Worm (Caenorhabditis elegans): ENCODE results near the gene fbxb-45.
A peak's percentile ranks its signal among the peaks of the same experiment; 100 is the strongest.
"Not testable (repeated sequence)": the region's sequence is repeated elsewhere in the genome, so short reads cannot be mapped to it uniquely, and the experiment has no call there.

Gene fbxb-45

ce11 chrII:1072106-1072505 lies 28.3 kb upstream of the fbxb-45 start, which contains the start of gene K02E7.4:
TSS of gene K02E7.4 (plus strand) at chrII:1072406.
- no peak for TF ChIP-seq daf-12 (tag; optimal IDR thresholded peaks at IDR 0.05)
- no peak for TF ChIP-seq ztf-4 (tag; optimal IDR thresholded peaks at IDR 0.05)
- no peak for TF ChIP-seq jun-1 (tag; optimal IDR thresholded peaks at IDR 0.05)
- no peak for TF ChIP-seq lin-39 (tag; optimal IDR thresholded peaks at IDR 0.05)
- no peak for TF ChIP-seq unc-39 (tag; optimal IDR thresholded peaks at IDR 0.05)
- TF ChIP-seq eor-1 (tag; optimal IDR thresholded peaks at IDR 0.05) = no peak
- TF ChIP-seq egl-27 (tag; optimal IDR thresholded peaks at IDR 0.05) = no peak
- TF ChIP-seq aly-2 (tag; optimal IDR thresholded peaks at IDR 0.05) = no peak
- no peak for TF ChIP-seq sea-2 (GFP tag; optimal IDR thresholded peaks at IDR 0.05)
- no peak for TF ChIP-seq nhr-76 (tag; optimal IDR thresholded peaks at IDR 0.05)
- TF ChIP-seq nhr-12 (tag; optimal IDR thresholded peaks at IDR 0.05) = no peak

- TF ChIP-seq aly-2 (tag; optimal IDR thresholded peaks at IDR 0.05) (no peak), jun-1 (tag; optimal IDR thresholded peaks at IDR 0.05) (no peak), unc-62 (GFP tag; optimal IDR thresholded peaks at IDR 0.05) (no peak), nfya-1 (tag; optimal IDR thresholded peaks at IDR 0.05; ENCODE audit: insufficient read depth) (no peak), unc-39 (tag; optimal IDR thresholded peaks at IDR 0.05) (no peak), elt-1 (tag; optimal IDR thresholded peaks at IDR 0.05) (no peak), pha-4 (tag; optimal IDR thresholded peaks at IDR 0.05) (no peak), ztf-4 (tag; optimal IDR thresholded peaks at IDR 0.05) (no peak), mdl-1 (tag; optimal IDR thresholded peaks at IDR 0.05) (no peak), skn-1 (tag; optimal IDR thresholded peaks at IDR 0.05) (no peak), ama-1 (optimal IDR thresholded peaks at IDR 0.05) (no peak), fkh-10 (GFP tag; optimal IDR thresholded peaks at IDR 0.05) (no peak), ceh-82 (tag; optimal IDR thresholded peaks at IDR 0.05) (no peak), nhr-25 (tag; optimal IDR thresholded peaks at IDR 0.05) (no peak), nhr-12 (tag; optimal IDR thresholded peaks at IDR 0.05) (no peak)
Measured at ce11 chrII:1071432-1071831, 27.6 kb upstream of the fbxb-45 start.

ce11 chrII:1070875-1071274 lies 27.0 kb upstream of the fbxb-45 start, which contains the start of gene K02E7.12:
TSS of gene K02E7.12 (plus strand) at chrII:1071175.
- TF ChIP-seq elt-2 (tag; optimal IDR thresholded peaks at IDR 0.05) (no peak), hmg-11 (tag; optimal IDR thresholded peaks at IDR 0.05) (no peak), zag-1 (tag; optimal IDR thresholded peaks at IDR 0.05) (no peak), ama-1 (optimal IDR thresholded peaks at IDR 0.05) (no peak), sea-2 (GFP tag; optimal IDR thresholded peaks at IDR 0.05) (no peak), ztf-4 (tag; optimal IDR thresholded peaks at IDR 0.05) (no peak), nfya-1 (tag; optimal IDR thresholded peaks at IDR 0.05; ENCODE audit: insufficient read depth) (no peak), unc-62 (GFP tag; optimal IDR thresholded peaks at IDR 0.05) (no peak), nhr-25 (tag; optimal IDR thresholded peaks at IDR 0.05) (no peak), nhr-12 (tag; optimal IDR thresholded peaks at IDR 0.05) (no peak), nhr-67 (tag; optimal IDR thresholded peaks at IDR 0.05) (no peak), mdl-1 (tag; optimal IDR thresholded peaks at IDR 0.05) (no peak), snpc-4 (tag; optimal IDR thresholded peaks at IDR 0.05) (no peak)

- TF ChIP-seq egl-5 (tag; optimal IDR thresholded peaks at IDR 0.05) = no peak
- no peak for TF ChIP-seq nhr-25 (tag; optimal IDR thresholded peaks at IDR 0.05)
- no peak for TF ChIP-seq ceh-9 (tag; optimal IDR thresholded peaks at IDR 0.05)
- TF ChIP-seq aly-2 (tag; optimal IDR thresholded peaks at IDR 0.05) = no peak
- no peak for TF ChIP-seq elt-2 (tag; optimal IDR thresholded peaks at IDR 0.05)
- no peak for TF ChIP-seq nhr-76 (tag; optimal IDR thresholded peaks at IDR 0.05)
- TF ChIP-seq jun-1 (tag; optimal IDR thresholded peaks at IDR 0.05) = no peak
- no peak for TF ChIP-seq egl-27 (tag; optimal IDR thresholded peaks at IDR 0.05)
- TF ChIP-seq fkh-10 (GFP tag; optimal IDR thresholded peaks at IDR 0.05) = no peak
- TF ChIP-seq mml-1 (tag; optimal IDR thresholded peaks at IDR 0.05) = no peak
- TF ChIP-seq nhr-67 (tag; optimal IDR thresholded peaks at IDR 0.05) = no peak
- no peak for TF ChIP-seq ceh-28 (tag; optimal IDR thresholded peaks at IDR 0.05)
- no peak for TF ChIP-seq pha-4 (tag; optimal IDR thresholded peaks at IDR 0.05)
- no peak for TF ChIP-seq ama-1 (optimal IDR thresholded peaks at IDR 0.05)
Measured at ce11 chrII:1066907-1067306, 23.1 kb upstream of the fbxb-45 start, which contains the start of gene K02E7.10. TSS of gene K02E7.10 (minus strand) at chrII:1067007.

- TF ChIP-seq egl-5 (tag; optimal IDR thresholded peaks at IDR 0.05) (no peak), elt-2 (tag; optimal IDR thresholded peaks at IDR 0.05) (peak; percentile 52)
Measured at ce11 chrII:1063926-1064325, 20.1 kb upstream of the fbxb-45 start.

ce11 chrII:1060702-1061101 lies 16.9 kb upstream of the fbxb-45 start, which contains the start of gene btb-10:
TSS of gene btb-10 (minus strand) at chrII:1060802.
- not testable (repeated sequence) for TF ChIP-seq zag-1 (tag; optimal IDR thresholded peaks at IDR 0.05); fkh-10 (GFP tag; optimal IDR thresholded peaks at IDR 0.05); egl-5 (tag; optimal IDR thresholded peaks at IDR 0.05)

Measured in whole organism, L3 larva.